Worm (Caenorhabditis elegans) whole organism, L4 larva: ENCODE data around the gene pyr-1.

Source experiments
- F49E8.2 ChIP-seq: sonication (generic microtip); optimal IDR thresholded peaks from 2 replicates; lab custom pipeline; 2016; ENCODE audit warnings: missing compliant biosample characterization, mild to moderate bottlenecking, missing genetic modification characterization, borderline replicate concordance
- Y48G9A.11 ChIP-seq: fragments of 200-800 bp; sonication (Bioruptor generic); IDR thresholded peaks from 2 replicates; pipeline ENCODE4 v1.3.6; 2022; ENCODE audit warnings: missing genetic modification reagents, missing genetic modification characterization, missing compliant biosample characterization
- aha-1 ChIP-seq: fragments of 150-350 bp; peaks from one replicate; lab custom pipeline; 2014; ENCODE audit warnings: missing biosample characterization, missing genetic modification characterization
- ama-1 ChIP-seq: fragments of 150-350 bp; optimal IDR thresholded peaks from 2 replicates; lab custom pipeline; 2014; ENCODE audit warnings: inconsistent platforms, mixed read lengths
- ceh-82 ChIP-seq: sonication (generic microtip); optimal IDR thresholded peaks from 2 replicates; lab custom pipeline; 2017; ENCODE audit warnings: missing biosample characterization, missing genetic modification characterization
- cey-2 ChIP-seq: sonication (generic microtip); optimal IDR thresholded peaks from 3 replicates; lab custom pipeline; 2017; ENCODE audit warnings: missing genetic modification characterization, mild to moderate bottlenecking, missing compliant biosample characterization, antibody characterized with exemption, borderline replicate concordance; ENCODE audit not compliant: insufficient read depth
- daf-12 ChIP-seq: fragments of 150-350 bp; optimal IDR thresholded peaks from 2 replicates; lab custom pipeline; 2014; ENCODE audit warnings: missing biosample characterization, missing genetic modification reagents, missing genetic modification characterization
- daf-8 ChIP-seq: fragments of 200-800 bp; sonication (Bioruptor generic); IDR thresholded peaks from 2 replicates; pipeline ENCODE4 v1.3.6; 2022; ENCODE audit warnings: missing genetic modification characterization, missing compliant biosample characterization
- dmd-8 ChIP-seq: fragments of 200-800 bp; sonication (Bioruptor generic); IDR thresholded peaks from 2 replicates; pipeline ENCODE4 v1.3.6; 2022; ENCODE audit warnings: missing genetic modification characterization, missing compliant biosample characterization
- dpl-1 ChIP-seq: fragments of 150-350 bp; optimal IDR thresholded peaks from 2 replicates; lab custom pipeline; 2014; ENCODE audit warnings: missing biosample characterization, missing genetic modification reagents, missing genetic modification characterization
- egl-43 ChIP-seq: fragments of 200-800 bp; sonication (Bioruptor generic); IDR thresholded peaks from 2 replicates; pipeline ENCODE4 v1.3.6; 2022; ENCODE audit warnings: missing genetic modification reagents, missing genetic modification characterization, missing compliant biosample characterization
- fkh-10 ChIP-seq: fragments of 150-350 bp; optimal IDR thresholded peaks from 2 replicates; lab custom pipeline; 2014; ENCODE audit warnings: missing biosample characterization, missing genetic modification reagents, missing genetic modification characterization
- hlh-11 ChIP-seq: fragments of 200-800 bp; sonication (Bioruptor generic); optimal IDR thresholded peaks from 2 replicates; lab custom pipeline; 2018; ENCODE audit warnings: mild to moderate bottlenecking, missing genetic modification characterization, missing compliant biosample characterization
- hmg-1.1 ChIP-seq: fragments of 200-800 bp; sonication (Bioruptor generic); IDR thresholded peaks from 2 replicates; pipeline ENCODE4 v1.3.6; 2022; ENCODE audit warnings: missing genetic modification reagents, missing genetic modification characterization, missing compliant biosample characterization
- jun-1 ChIP-seq: fragments of 150-350 bp; optimal IDR thresholded peaks from 2 replicates; lab custom pipeline; 2014; ENCODE audit warnings: missing biosample characterization, missing genetic modification reagents, missing genetic modification characterization
- lim-7 ChIP-seq: fragments of 200-800 bp; sonication (Bioruptor generic); IDR thresholded peaks from 2 replicates; pipeline ENCODE4 v1.3.6; 2022; ENCODE audit warnings: missing genetic modification characterization, missing compliant biosample characterization
- lin-15B ChIP-seq: fragments of 150-350 bp; sonication (generic microtip); optimal IDR thresholded peaks from 3 replicates; lab custom pipeline; 2014; ENCODE audit warnings: missing biosample characterization, missing genetic modification characterization
- lin-38 ChIP-seq: fragments of 200-800 bp; sonication (Bioruptor generic); IDR thresholded peaks from 2 replicates; pipeline ENCODE4 v1.3.6; 2022; ENCODE audit warnings: missing genetic modification reagents, missing genetic modification characterization, missing compliant biosample characterization
- lsy-2 ChIP-seq, 2 experiments: fragments of 150-350 bp in 1 of 2; sonication (generic microtip) in 1 of 2; optimal IDR thresholded peaks; 2 replicates each; lab custom pipeline; 2014 to 2017; ENCODE audit warnings: missing biosample characterization in 2 of 2, missing genetic modification characterization in 2 of 2
- mdl-1 ChIP-seq, 2 experiments: fragments of 150-350 bp in 1 of 2; sonication (generic microtip) in 1 of 2; optimal IDR thresholded peaks; 2 replicates each; lab custom pipeline; 2014 to 2017; ENCODE audit warnings: missing biosample characterization in 2 of 2, missing genetic modification characterization in 2 of 2
- nhr-111 ChIP-seq: fragments of 200-800 bp; sonication (Bioruptor generic); optimal IDR thresholded peaks from 2 replicates; lab custom pipeline; 2018; ENCODE audit warnings: mild to moderate bottlenecking, missing genetic modification characterization, missing compliant biosample characterization
- nhr-25 ChIP-seq: sonication (generic microtip); optimal IDR thresholded peaks from 2 replicates; lab custom pipeline; 2017; ENCODE audit warnings: missing genetic modification characterization, mild to moderate bottlenecking, missing compliant biosample characterization, antibody characterized with exemption, moderate library complexity, borderline replicate concordance; ENCODE audit not compliant: insufficient read depth
- nhr-6 ChIP-seq: fragments of 150-350 bp; optimal IDR thresholded peaks from 2 replicates; lab custom pipeline; 2014; ENCODE audit warnings: missing biosample characterization, missing genetic modification characterization
- pqm-1 ChIP-seq: sonication (generic microtip); optimal IDR thresholded peaks from 2 replicates; lab custom pipeline; 2017; ENCODE audit warnings: missing biosample characterization, missing genetic modification characterization
- saeg-2 ChIP-seq: fragments of 200-800 bp; sonication (Bioruptor generic); IDR thresholded peaks from 2 replicates; pipeline ENCODE4 v1.3.6; 2022; ENCODE audit warnings: missing genetic modification reagents, missing genetic modification characterization, missing compliant biosample characterization
- sdz-12 ChIP-seq: fragments of 200-800 bp; sonication (Bioruptor generic); optimal IDR thresholded peaks from 2 replicates; lab custom pipeline; 2018; ENCODE audit warnings: mild to moderate bottlenecking, missing genetic modification characterization, missing compliant biosample characterization
- unc-62 ChIP-seq, 3 experiments: fragments of 150-350 bp in 1 of 3; sonication (generic microtip); optimal IDR thresholded peaks in 2 of 3; peaks in 1 of 3; 1 replicate in 1 of 3; 2 replicates in 2 of 3; lab custom pipeline; 2014 to 2017; ENCODE audit warnings: missing biosample characterization in 3 of 3, missing genetic modification characterization in 3 of 3, missing genetic modification reagents in 3 of 3, missing genotype in 1 of 3
- zfp-2 ChIP-seq: sonication (generic microtip); optimal IDR thresholded peaks from 2 replicates; lab custom pipeline; 2016; ENCODE audit warnings: mild to moderate bottlenecking, missing genetic modification characterization, missing compliant biosample characterization

Gene pyr-1

DNA sequence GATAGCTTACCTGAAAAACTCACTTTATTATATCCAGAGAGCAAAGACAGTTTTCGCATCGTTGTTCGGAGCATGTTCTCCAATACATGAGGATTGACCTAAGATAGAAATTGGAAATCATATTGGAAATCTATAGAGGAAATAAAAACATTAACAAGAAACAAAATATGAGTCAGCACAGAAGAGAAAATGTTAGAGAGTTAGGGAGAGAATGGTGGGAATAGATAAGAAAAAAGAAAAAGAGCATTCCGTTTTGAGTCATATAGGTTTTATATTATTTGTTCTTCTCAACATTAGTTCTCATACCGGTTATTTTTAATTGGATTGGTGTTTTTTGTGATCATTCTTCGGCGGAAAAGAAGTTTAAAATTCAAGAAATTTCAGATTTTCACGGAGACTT lies 33.9 kb downstream of the pyr-1 start, which contains the start of gene hgap-2:
Gene hgap-2, minus strand, starts transcription at position 101 of the 400 bp plus-strand sequence.
- TF ChIP-seq nhr-6 (tag; lab: Kevin White, UChicago) (peak; percentile 25), lin-15B (tag; lab: Kevin White, UChicago) (no peak)

DNA sequence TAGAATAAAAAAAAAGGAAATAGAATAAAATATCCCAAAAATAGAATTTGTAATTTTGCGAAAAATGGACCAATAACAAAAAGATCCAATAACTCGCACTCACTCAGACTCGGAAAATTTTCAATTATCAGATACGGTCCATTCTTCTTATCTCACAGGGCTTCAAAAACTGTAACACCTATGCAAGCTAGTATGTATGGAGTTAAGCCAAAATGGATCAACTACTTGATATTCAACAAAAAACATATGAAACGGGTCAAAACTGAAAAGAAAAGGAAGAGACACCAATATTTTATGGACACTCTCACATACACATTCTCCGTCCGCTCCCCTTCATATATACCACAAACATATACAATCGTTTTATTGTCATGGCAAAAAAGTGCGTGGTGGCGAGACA lies 34.7 kb downstream of the pyr-1 start, which contains the start of gene C34C6.9:
Gene C34C6.9, plus strand, starts transcription at position 301 of the 400 bp plus-strand sequence.
- TF ChIP-seq egl-43 (GFP tag; lab: Robert Waterston, UW) (no peak), aha-1 (tag; lab: Kevin White, UChicago) (peak; percentile 39)

DNA sequence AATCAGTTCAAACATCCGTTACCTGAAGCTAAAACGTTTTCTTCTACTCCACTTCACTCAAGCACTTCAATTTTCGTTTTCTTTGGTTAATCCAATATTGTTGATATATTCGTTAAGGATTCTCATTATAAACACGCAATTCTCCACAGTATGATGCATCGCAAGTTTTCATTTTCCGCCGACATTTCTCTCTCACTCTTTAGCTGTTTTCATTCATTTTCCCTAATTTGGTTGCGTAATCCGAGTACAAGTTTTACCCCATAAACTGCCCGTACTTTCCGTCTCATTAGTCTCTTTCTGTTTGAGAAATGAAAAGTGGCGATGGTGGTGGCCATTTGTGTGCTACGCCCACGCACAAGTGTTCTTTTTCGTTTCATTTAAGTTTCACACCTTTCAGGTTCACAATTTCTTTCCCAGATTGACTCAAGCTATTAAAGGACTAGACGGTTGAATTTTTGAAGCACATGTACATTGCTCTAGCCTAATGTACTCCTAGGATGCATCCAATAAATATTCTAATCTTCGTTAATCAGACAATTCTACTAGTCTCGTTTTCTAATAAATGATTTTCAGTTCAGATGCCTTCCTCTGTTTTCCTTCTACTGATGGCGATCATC lies 40.5 kb downstream of the pyr-1 start, which contains the start of gene C34C6.3:
Gene C34C6.3, plus strand, starts transcription at position 567 of the 617 bp plus-strand sequence.
- TF ChIP-seq lim-7 (no peak), hlh-11 (tag; lab: Kevin White, UChicago) (no peak), unc-62 (GFP tag; optimal IDR thresholded peaks at IDR 0.05 in 1 of 2; lab: Kevin White, UChicago) (peak in 1 of 2 experiments; percentile 34), unc-62 (tag; optimal IDR thresholded peaks at IDR 0.05; lab: Kevin White, UChicago) (no peak), F49E8.2 (tag; lab: Kevin White, UChicago) (no peak)

DNA sequence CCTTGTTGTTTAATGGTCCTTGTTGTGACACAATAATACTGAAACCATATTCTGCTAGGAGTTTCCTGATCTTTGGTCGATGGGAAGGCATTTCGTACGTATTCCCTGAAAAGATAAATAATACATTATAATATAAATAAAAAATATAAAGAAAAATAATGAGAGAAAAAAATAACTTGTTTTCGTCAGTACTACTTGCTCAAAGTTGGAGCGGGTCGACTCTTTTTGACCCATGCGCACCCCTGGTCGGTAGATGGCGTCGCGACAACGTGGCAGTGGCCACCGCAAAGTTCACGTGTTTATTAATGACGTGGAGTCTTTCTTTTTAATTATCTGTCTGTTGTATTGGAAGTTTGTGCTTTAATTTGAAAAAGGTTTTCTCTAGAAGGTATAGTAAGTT lies 44.9 kb downstream of the pyr-1 start, which contains the start of gene C34C6.10:
Gene C34C6.10, minus strand, starts transcription at position 101 of the 400 bp plus-strand sequence.
- TF ChIP-seq ceh-82 (tag; lab: Kevin White, UChicago) (no peak), jun-1 (no peak), saeg-2 (GFP tag; lab: Robert Waterston, UW) (no peak), lin-15B (tag; lab: Kevin White, UChicago) (no peak), aha-1 (tag; lab: Kevin White, UChicago) (no peak)

DNA sequence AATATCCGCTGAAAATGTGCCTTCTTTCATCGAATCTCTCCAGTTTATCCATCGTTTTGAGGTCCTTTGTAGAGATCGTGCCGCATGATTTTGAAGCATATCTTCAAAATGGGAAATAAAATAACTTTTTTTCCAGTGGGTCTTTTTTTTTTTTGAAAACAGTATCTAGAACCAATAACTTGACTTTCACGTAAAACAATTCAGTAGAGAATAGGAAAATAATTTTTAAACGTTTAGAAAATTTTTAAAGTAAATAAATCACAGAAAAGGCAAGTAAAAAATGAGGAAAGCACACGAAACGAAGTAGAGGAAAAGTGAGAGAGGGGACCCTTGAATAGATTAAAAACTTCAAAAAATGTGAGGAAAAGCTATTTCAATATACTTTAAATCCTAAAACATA lies 47.9 kb downstream of the pyr-1 start, which contains the start of gene chdh-1:
Gene chdh-1, minus strand, starts transcription at position 101 of the 400 bp plus-strand sequence.
- TF ChIP-seq unc-62 (GFP tag; optimal IDR thresholded peaks at IDR 0.05 in 1 of 2; lab: Kevin White, UChicago) (peak in 1 of 2 experiments; percentile 31), unc-62 (tag; optimal IDR thresholded peaks at IDR 0.05; lab: Kevin White, UChicago) (no peak), cey-2 (tag; lab: Kevin White, UChicago) (no peak), ama-1 (lab: Kevin White, UChicago) (peak; percentile 45)

DNA sequence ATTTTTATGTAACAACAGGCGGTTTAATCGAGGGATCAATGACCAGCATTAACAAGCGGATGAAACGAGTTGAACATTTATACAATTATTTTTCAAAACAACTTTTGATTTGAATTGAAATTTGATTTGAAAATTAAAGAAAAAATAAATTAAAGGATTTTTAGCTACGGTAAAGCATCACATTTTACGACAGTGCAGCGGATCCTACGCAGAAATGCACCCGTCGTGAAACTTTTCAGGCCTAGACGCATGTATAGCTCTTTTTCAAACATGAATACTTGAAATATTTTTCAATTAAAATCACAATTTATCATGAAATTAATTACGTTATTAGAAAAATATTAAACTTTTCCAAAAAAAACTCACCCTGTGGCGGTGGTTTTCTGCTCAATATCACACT lies 50.1 kb downstream of the pyr-1 start:
- peak in 1 of 2 experiments; percentile 49 for TF ChIP-seq unc-62 (GFP tag; optimal IDR thresholded peaks at IDR 0.05 in 1 of 2; lab: Kevin White, UChicago)
- no peak for TF ChIP-seq unc-62 (tag; optimal IDR thresholded peaks at IDR 0.05; lab: Kevin White, UChicago)
- no peak for TF ChIP-seq Y48G9A.11 (GFP tag; lab: Robert Waterston, UW)
- no peak for TF ChIP-seq daf-12 (tag; lab: Kevin White, UChicago)
- no peak for TF ChIP-seq zfp-2 (tag; lab: Kevin White, UChicago)
- TF ChIP-seq lsy-2 (tag; optimal IDR thresholded peaks at IDR 0.05; lab: Kevin White, UChicago), result peak in 1 of 2 experiments; percentile 84
- no peak for TF ChIP-seq lin-15B (tag; lab: Kevin White, UChicago)
- TF ChIP-seq daf-8 (GFP tag; lab: Robert Waterston, UW), result no peak
- TF ChIP-seq nhr-111, result no peak
- TF ChIP-seq fkh-10 (GFP tag; lab: Kevin White, UChicago), result no peak

DNA sequence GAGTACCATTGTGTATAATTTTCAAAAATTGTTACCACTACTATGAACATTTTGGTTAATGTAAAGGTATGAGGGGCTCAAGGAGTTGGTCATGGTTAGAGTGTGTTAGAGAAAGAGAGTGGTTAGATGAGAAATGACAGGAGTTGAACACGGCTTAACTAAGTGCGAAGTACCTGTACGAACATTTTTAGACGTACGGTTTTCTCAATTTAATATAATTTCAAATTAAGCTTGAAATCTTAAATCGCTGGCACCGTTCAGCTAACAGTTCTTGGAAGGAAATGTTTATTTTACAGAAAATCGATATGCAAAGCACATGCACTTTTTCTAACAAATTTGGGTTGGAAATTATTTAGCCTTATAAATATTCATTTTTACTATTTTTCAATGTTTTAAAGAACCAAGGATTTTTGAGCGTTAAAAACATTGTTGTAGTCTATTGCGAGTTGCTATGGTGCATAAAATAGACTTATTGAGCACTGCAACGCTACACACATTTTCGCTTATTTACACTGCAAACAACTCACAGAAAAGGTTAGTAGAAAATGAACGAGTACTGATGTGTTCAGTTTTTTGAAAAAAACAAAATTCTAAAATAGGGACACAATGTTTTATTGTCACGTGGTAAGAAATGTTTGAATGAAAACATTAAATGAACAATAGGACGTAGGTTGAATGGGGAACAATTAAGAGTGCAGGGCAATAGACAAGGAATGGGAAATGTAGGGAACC lies 50.9 kb downstream of the pyr-1 start, which contains the start of gene sphk-1:
Gene sphk-1, minus strand, starts transcription at position 51 of the 732 bp plus-strand sequence.
- no peak for TF ChIP-seq daf-8 (GFP tag; lab: Robert Waterston, UW)
- TF ChIP-seq dpl-1 (GFP tag; lab: Kevin White, UChicago), result no peak
- TF ChIP-seq hmg-1.1 (GFP tag; lab: Robert Waterston, UW), result no peak
- TF ChIP-seq lin-38 (GFP tag; lab: Robert Waterston, UW), result no peak
- no peak for TF ChIP-seq dmd-8 (GFP tag; lab: Robert Waterston, UW)
- TF ChIP-seq mdl-1 (tag; optimal IDR thresholded peaks at IDR 0.05; lab: Kevin White, UChicago), result no peak
- TF ChIP-seq pqm-1, result no peak
- TF ChIP-seq sdz-12 (GFP tag; lab: Kevin White, UChicago), result no peak
- TF ChIP-seq nhr-25 (tag; lab: Kevin White, UChicago), result no peak
